Fruit fly (Drosophila melanogaster) whole organism, wandering third instar larva: ENCODE results near the gene CG31808.

Experiments used
- Abd-B ChIP-seq: fragments of >200 bp; optimal IDR thresholded peaks from 2 replicates; lab custom pipeline; 2017; ENCODE audit warnings: missing biosample characterization, missing genetic modification characterization
- CG32264 ChIP-seq: fragments of 200-800 bp; sonication (Bioruptor generic); optimal IDR thresholded peaks from 2 replicates; lab custom pipeline; 2016; ENCODE audit warnings: missing biosample characterization, missing genetic modification characterization
- Dfd ChIP-seq: fragments of >200 bp; optimal IDR thresholded peaks from 2 replicates; lab custom pipeline; 2017; ENCODE audit warnings: missing biosample characterization, missing genetic modification characterization
- Dif ChIP-seq: fragments of 200-275, 200-300 bp; sonication (Bioruptor generic); optimal IDR thresholded peaks from 2 replicates; lab custom pipeline; 2018; ENCODE audit warnings: missing biosample characterization, missing genetic modification characterization; ENCODE audit not compliant: partially characterized antibody
- GATAd ChIP-seq: sonication (Bioruptor generic); optimal IDR thresholded peaks from 2 replicates; lab custom pipeline; 2016; ENCODE audit warnings: missing biosample characterization, missing genetic modification characterization
- Hnf4 ChIP-seq: fragments of 200-800 bp; sonication (Bioruptor generic); optimal IDR thresholded peaks from 2 replicates; lab custom pipeline; 2016; ENCODE audit warnings: missing biosample characterization, mild to moderate bottlenecking, missing genetic modification characterization
- Hr83 ChIP-seq: fragments of 200-300 bp; sonication (Bioruptor generic); optimal IDR thresholded peaks from 2 replicates; lab custom pipeline; 2016; ENCODE audit warnings: missing biosample characterization, mild to moderate bottlenecking, missing genetic modification characterization, moderate library complexity; ENCODE audit not compliant: poor library complexity, severe bottlenecking
- Mio ChIP-seq: sonication (Bioruptor generic); optimal IDR thresholded peaks from 2 replicates; lab custom pipeline; 2016; ENCODE audit warnings: missing biosample characterization, missing genetic modification characterization
- Myc ChIP-seq: fragments of >200 bp; optimal IDR thresholded peaks from 2 replicates; lab custom pipeline; 2017
- N ChIP-seq: fragments of >200 bp; optimal IDR thresholded peaks from 2 replicates; lab custom pipeline; 2018; ENCODE audit warnings: missing biosample characterization, missing external identifiers, missing genetic modification characterization
- OdsH ChIP-seq: fragments of 200-800 bp; sonication (Bioruptor generic); optimal IDR thresholded peaks from 2 replicates; lab custom pipeline; 2016; ENCODE audit warnings: missing biosample characterization, mild to moderate bottlenecking, missing genetic modification characterization
- Sp1 ChIP-seq: fragments of 200-800 bp; sonication (Bioruptor generic); optimal IDR thresholded peaks from 3 replicates; lab custom pipeline; 2019; ENCODE audit warnings: missing biosample characterization, mild to moderate bottlenecking, missing genetic modification characterization, moderate library complexity
- br ChIP-seq: fragments of 200-800 bp; sonication (Bioruptor generic); optimal IDR thresholded peaks from 2 replicates; lab custom pipeline; 2016; ENCODE audit warnings: missing biosample characterization, missing genetic modification characterization
- brk ChIP-seq: fragments of 200-800 bp; sonication (Bioruptor generic); optimal IDR thresholded peaks from 2 replicates; lab custom pipeline; 2016; ENCODE audit warnings: missing biosample characterization, mild to moderate bottlenecking, missing genetic modification characterization
- dmrt93B ChIP-seq: fragments of 200-800 bp; sonication (Bioruptor generic); optimal IDR thresholded peaks from 2 replicates; lab custom pipeline; 2018; ENCODE audit warnings: missing biosample characterization, mild to moderate bottlenecking, missing genetic modification characterization
- dsf ChIP-seq: sonication (Bioruptor generic); optimal IDR thresholded peaks from 2 replicates; lab custom pipeline; 2016; ENCODE audit warnings: missing biosample characterization, missing genetic modification characterization, borderline replicate concordance
- ey ChIP-seq: fragments of 200-800 bp; sonication (Bioruptor generic); optimal IDR thresholded peaks from 2 replicates; lab custom pipeline; 2016; ENCODE audit warnings: missing biosample characterization, missing genetic modification characterization
- foxo ChIP-seq, 2 experiments: fragments of 200-800 bp; sonication (Bioruptor generic); optimal IDR thresholded peaks; 2 replicates in 1 of 2; 3 replicates in 1 of 2; lab custom pipeline; 2016 to 2017; ENCODE audit warnings: missing biosample characterization in 2 of 2, missing genetic modification characterization in 2 of 2
- h ChIP-seq: fragments of 200-800 bp; sonication (Bioruptor generic); optimal IDR thresholded peaks from 3 replicates; lab custom pipeline; 2016; ENCODE audit warnings: missing biosample characterization, mild to moderate bottlenecking, missing genetic modification characterization
- jim ChIP-seq: fragments of 175-275, 200-325 bp; sonication (Bioruptor generic); optimal IDR thresholded peaks from 2 replicates; lab custom pipeline; 2016; ENCODE audit warnings: missing biosample characterization, mild to moderate bottlenecking, missing genetic modification characterization
- lola ChIP-seq: fragments of >200 bp; optimal IDR thresholded peaks from 2 replicates; lab custom pipeline; 2017; ENCODE audit warnings: missing biosample characterization, missing genetic modification characterization
- psq ChIP-seq: fragments of 200-800 bp; sonication (Bioruptor generic); optimal IDR thresholded peaks from 3 replicates; lab custom pipeline; 2017; ENCODE audit warnings: missing biosample characterization, mild to moderate bottlenecking, missing genetic modification characterization, moderate library complexity
- sage ChIP-seq: fragments of 200-800 bp; sonication (Bioruptor generic); optimal IDR thresholded peaks from 2 replicates; lab custom pipeline; 2016; ENCODE audit warnings: missing biosample characterization, mild to moderate bottlenecking, missing genetic modification characterization
- tai ChIP-seq: sonication (Bioruptor generic); optimal IDR thresholded peaks from 2 replicates; lab custom pipeline; 2016; ENCODE audit warnings: missing biosample characterization, missing genetic modification characterization

Gene CG31808

dm6 chr2L:16761891-16762290 lies 45.9 kb upstream of the CG31808 start:
- TF ChIP-seq brk (no peak), h (GFP tag; lab: Kevin White, UChicago) (no peak), N (no peak), OdsH (no peak), Hnf4 (GFP tag; lab: Kevin White, UChicago) (no peak), Hr83 (GFP tag; lab: Kevin White, UChicago) (no peak), Abd-B (no peak), GATAd (no peak), jim (GFP tag; lab: Kevin White, UChicago) (no peak), psq (GFP tag; lab: Kevin White, UChicago) (no peak)

dm6 chr2L:16760504-16761417 lies 44.8 kb upstream of the CG31808 start, which contains the start of gene ppk17:
ppk17 (minus strand) TSS chr2L:16760554.
- TF ChIP-seq Mio (GFP tag; lab: Kevin White, UChicago) (no peak), Dfd (no peak), ey (GFP tag; lab: Kevin White, UChicago) (no peak), br (no peak), dmrt93B (GFP tag; lab: Kevin White, UChicago) (no peak), tai (GFP tag; lab: Kevin White, UChicago) (no peak), Abd-B (no peak), h (GFP tag; lab: Kevin White, UChicago) (no peak), Myc (no peak)

dm6 chr2L:16754074-16754473 lies 38.1 kb upstream of the CG31808 start, which contains the start of gene yellow-b:
yellow-b (plus strand) TSS chr2L:16754336.
- TF ChIP-seq Dif (GFP tag; lab: Kevin White, UChicago): peak; percentile 52
- TF ChIP-seq dmrt93B (GFP tag; lab: Kevin White, UChicago): no peak

dm6 chr2L:16752340-16752739 lies 36.3 kb upstream of the CG31808 start:
- TF ChIP-seq br (no peak), lola (GFP tag; lab: Kevin White, UChicago) (no peak)

dm6 chr2L:16747145-16747544 lies 31.1 kb upstream of the CG31808 start:
- no peak for TF ChIP-seq Mio (GFP tag; lab: Kevin White, UChicago)
- TF ChIP-seq dsf (GFP tag; lab: Kevin White, UChicago): no peak
- no peak for TF ChIP-seq sage
- no peak for TF ChIP-seq Sp1 (GFP tag; lab: Kevin White, UChicago)
- no peak for TF ChIP-seq Abd-B

- TF ChIP-seq foxo (GFP tag; optimal IDR thresholded peaks at IDR 0.05; lab: Kevin White, UChicago): no peak
- TF ChIP-seq tai (GFP tag; lab: Kevin White, UChicago): no peak
- no peak for TF ChIP-seq psq (GFP tag; lab: Kevin White, UChicago)
- TF ChIP-seq CG32264 (GFP tag; lab: Kevin White, UChicago): no peak
- TF ChIP-seq, all 38 proteins: peak for 0
These were observed 27.2 kb upstream of the CG31808 start, which contains the start of the genes LSm7 and BuGZ for dm6 chr2L:16743055-16743805. LSm7 (minus strand) TSS chr2L:16743100. BuGZ (plus strand) TSS chr2L:16743405.

- TF ChIP-seq Dif (GFP tag; lab: Kevin White, UChicago): no peak
- TF ChIP-seq br: no peak
- TF ChIP-seq Mio (GFP tag; lab: Kevin White, UChicago): no peak
These were observed 22.4 kb upstream of the CG31808 start, which contains the start of the genes glu and ChLD3 for dm6 chr2L:16738206-16738900. glu (minus strand) TSS chr2L:16738388. ChLD3 (plus strand) TSS chr2L:16738850.
